Fruit fly (Drosophila melanogaster) whole organism, prepupa: ENCODE measurements around the gene CG10140.

Experiments used
- CG11294 ChIP-seq: fragments of 200-800 bp; sonication (Bioruptor generic); IDR thresholded peaks from 2 replicates; pipeline ENCODE4 v1.3.6; 2022; ENCODE audit warnings: missing biosample characterization, missing genetic modification characterization
- CG11902 ChIP-seq: fragments of 200-800 bp; sonication (Bioruptor generic); optimal IDR thresholded peaks from 3 replicates; lab custom pipeline; 2016; ENCODE audit warnings: missing biosample characterization, missing genetic modification characterization
- CG15336 ChIP-seq: fragments of 200-800 bp; sonication (Bioruptor generic); IDR thresholded peaks from 2 replicates; pipeline ENCODE4 v1.3.6; 2022; ENCODE audit warnings: missing biosample characterization, missing genetic modification characterization
- CG32006 ChIP-seq: fragments of 200-800 bp; sonication (Bioruptor generic); optimal IDR thresholded peaks from 3 replicates; lab custom pipeline; 2017; ENCODE audit warnings: missing biosample characterization, mild to moderate bottlenecking, missing genetic modification characterization
- CG34406 ChIP-seq: fragments of 200-800 bp; sonication (Bioruptor generic); optimal IDR thresholded peaks from 3 replicates; lab custom pipeline; 2016; ENCODE audit warnings: missing biosample characterization, missing genetic modification characterization
- CG6163 ChIP-seq: fragments of 200-800 bp; sonication (Bioruptor generic); IDR thresholded peaks from 3 replicates; pipeline ENCODE4 v1.3.6; 2022; ENCODE audit warnings: missing biosample characterization, missing genetic modification characterization
- CG6276 ChIP-seq: fragments of 200-800 bp; sonication (Bioruptor generic); optimal IDR thresholded peaks from 2 replicates; lab custom pipeline; 2017; ENCODE audit warnings: missing biosample characterization, mild to moderate bottlenecking, missing genetic modification characterization
- CG6792 ChIP-seq: fragments of 200-800 bp; sonication (Bioruptor generic); optimal IDR thresholded peaks from 3 replicates; lab custom pipeline; 2016; ENCODE audit warnings: missing biosample characterization, missing genetic modification characterization
- CG6808 ChIP-seq: fragments of 200-800 bp; sonication (Bioruptor generic); optimal IDR thresholded peaks from 3 replicates; lab custom pipeline; 2017; ENCODE audit warnings: missing biosample characterization, missing genetic modification characterization, mild to moderate bottlenecking, moderate library complexity, missing genetic modification reagents
- CG8119 ChIP-seq: fragments of 200-800 bp; sonication (Bioruptor generic); IDR thresholded peaks from 3 replicates; pipeline ENCODE4 v1.3.6; 2022; ENCODE audit warnings: missing biosample characterization, missing genetic modification characterization
- CG8319 ChIP-seq: fragments of 200-800 bp; sonication (Bioruptor generic); optimal IDR thresholded peaks from 3 replicates; lab custom pipeline; 2016; ENCODE audit warnings: missing biosample characterization, missing genetic modification characterization
- CG8632 ChIP-seq: fragments of 200-800 bp; sonication (Bioruptor generic); optimal IDR thresholded peaks from 3 replicates; lab custom pipeline; 2016; ENCODE audit warnings: missing biosample characterization, missing genetic modification characterization
- CG9139 ChIP-seq: fragments of 200-800 bp; sonication (Bioruptor generic); optimal IDR thresholded peaks from 3 replicates; lab custom pipeline; 2017; ENCODE audit warnings: missing biosample characterization, mild to moderate bottlenecking, missing genetic modification characterization
- Eip78C ChIP-seq: fragments of 200-800 bp; sonication (Bioruptor generic); peaks from one replicate; lab custom pipeline; 2016; ENCODE audit warnings: missing biosample characterization, missing genetic modification characterization
- Eip93F ChIP-seq: fragments of 200-800 bp; sonication (Bioruptor generic); optimal IDR thresholded peaks from 2 replicates; lab custom pipeline; 2016; ENCODE audit warnings: missing biosample characterization, mild to moderate bottlenecking, missing genetic modification characterization
- Ets21C ChIP-seq: fragments of 200-800 bp; sonication (Bioruptor generic); optimal IDR thresholded peaks from 3 replicates; lab custom pipeline; 2016; ENCODE audit warnings: missing biosample characterization, missing genetic modification characterization
- Gug ChIP-seq: fragments of 200-800 bp; sonication (Bioruptor generic); IDR thresholded peaks from 2 replicates; pipeline ENCODE4 v1.3.6; 2022; ENCODE audit warnings: missing biosample characterization, missing genetic modification characterization
- Hr38 ChIP-seq: sonication (Bioruptor generic); optimal IDR thresholded peaks from 2 replicates; lab custom pipeline; 2016; ENCODE audit warnings: missing biosample characterization, missing genetic modification characterization
- Hr39 ChIP-seq: fragments of 200-800 bp; sonication (Bioruptor generic); optimal IDR thresholded peaks from 2 replicates; lab custom pipeline; 2016; ENCODE audit warnings: missing biosample characterization, missing genetic modification characterization
- Hr4 ChIP-seq: fragments of 200-800 bp; sonication (Bioruptor generic); optimal IDR thresholded peaks from 3 replicates; lab custom pipeline; 2016; ENCODE audit warnings: missing biosample characterization, missing genetic modification characterization
- Met ChIP-seq: fragments of 200-800 bp; sonication (Bioruptor generic); optimal IDR thresholded peaks from 3 replicates; lab custom pipeline; 2016; ENCODE audit warnings: missing biosample characterization, missing genetic modification characterization
- OdsH ChIP-seq: fragments of 200-800 bp; sonication (Bioruptor generic); optimal IDR thresholded peaks from 3 replicates; lab custom pipeline; 2016; ENCODE audit warnings: missing biosample characterization, missing genetic modification characterization
- Smox ChIP-seq: fragments of 200-800 bp; sonication (Bioruptor generic); optimal IDR thresholded peaks from 3 replicates; lab custom pipeline; 2016; ENCODE audit warnings: missing biosample characterization, missing genetic modification characterization
- Sox102F ChIP-seq: fragments of 200-800 bp; sonication (Bioruptor generic); optimal IDR thresholded peaks from 2 replicates; lab custom pipeline; 2016; ENCODE audit warnings: missing biosample characterization, mild to moderate bottlenecking, missing genetic modification characterization
- Sox14 ChIP-seq: fragments of 200-800 bp; sonication (Bioruptor generic); optimal IDR thresholded peaks from 3 replicates; lab custom pipeline; 2016; ENCODE audit warnings: missing biosample characterization, missing genetic modification characterization
- Sox15 ChIP-seq: fragments of 200-800 bp; sonication (Bioruptor generic); optimal IDR thresholded peaks from 3 replicates; lab custom pipeline; 2016; ENCODE audit warnings: missing biosample characterization, missing genetic modification characterization
- achi ChIP-seq: fragments of 200-800 bp; sonication (Bioruptor generic); optimal IDR thresholded peaks from 3 replicates; lab custom pipeline; 2016; ENCODE audit warnings: missing biosample characterization, missing genetic modification characterization
- acj6 ChIP-seq: fragments of 200-800 bp; sonication (Bioruptor generic); optimal IDR thresholded peaks from 3 replicates; lab custom pipeline; 2016; ENCODE audit warnings: missing biosample characterization, missing genetic modification characterization
- cyc ChIP-seq: fragments of 200-800 bp; sonication (Bioruptor generic); optimal IDR thresholded peaks from 3 replicates; lab custom pipeline; 2016; ENCODE audit warnings: missing biosample characterization, missing genetic modification characterization
- dsx ChIP-seq: fragments of 200-800 bp; optimal IDR thresholded peaks from 3 replicates; lab custom pipeline; 2019; ENCODE audit warnings: missing biosample characterization, mild to moderate bottlenecking, missing genetic modification characterization, moderate library complexity; ENCODE audit not compliant: poor library complexity, severe bottlenecking
- eg ChIP-seq: fragments of 200-800 bp; sonication (Bioruptor generic); IDR thresholded peaks from 3 replicates; pipeline ENCODE4 v1.3.6; 2022; ENCODE audit warnings: missing biosample characterization, missing genetic modification characterization
- fd59A ChIP-seq: fragments of 200-800 bp; sonication (Bioruptor generic); optimal IDR thresholded peaks from 2 replicates; lab custom pipeline; 2017; ENCODE audit warnings: missing biosample characterization, mild to moderate bottlenecking, missing genetic modification characterization, missing genetic modification reagents
- fd85E ChIP-seq: fragments of 200-800 bp; sonication (Bioruptor generic); optimal IDR thresholded peaks from 3 replicates; lab custom pipeline; 2016; ENCODE audit warnings: missing biosample characterization, missing genetic modification characterization
- lz ChIP-seq: fragments of 200-800 bp; sonication (Bioruptor generic); optimal IDR thresholded peaks from 3 replicates; lab custom pipeline; 2016; ENCODE audit warnings: missing biosample characterization, missing genetic modification characterization
- net ChIP-seq: fragments of 200-800 bp; sonication (Bioruptor generic); optimal IDR thresholded peaks from 3 replicates; lab custom pipeline; 2016; ENCODE audit warnings: missing biosample characterization, missing genetic modification characterization
- pdm3 ChIP-seq: fragments of 200-800 bp; sonication (Bioruptor generic); optimal IDR thresholded peaks from 3 replicates; lab custom pipeline; 2016; ENCODE audit warnings: missing biosample characterization, missing genetic modification characterization
- salr ChIP-seq, 2 experiments: fragments of 200-800 bp; sonication (Bioruptor generic); optimal IDR thresholded peaks; 3 replicates each; lab custom pipeline; 2016 to 2018; ENCODE audit warnings: missing biosample characterization in 2 of 2, missing genetic modification characterization in 2 of 2, mild to moderate bottlenecking in 1 of 2
- svp ChIP-seq: fragments of 200-800 bp; sonication (Bioruptor generic); peaks from one replicate; lab custom pipeline; 2016; ENCODE audit warnings: missing biosample characterization, missing genetic modification characterization
- topi ChIP-seq: fragments of 200-800 bp; sonication (Bioruptor generic); optimal IDR thresholded peaks from 3 replicates; lab custom pipeline; 2016; ENCODE audit warnings: missing biosample characterization, missing genetic modification characterization
- vri ChIP-seq: fragments of 200-800 bp; sonication (Bioruptor generic); optimal IDR thresholded peaks from 3 replicates; lab custom pipeline; 2016; ENCODE audit warnings: missing biosample characterization, mild to moderate bottlenecking, missing genetic modification characterization

CG10140 gene

dm6 chr3L:13476070-13476469 is 35.8 kb upstream of the CG10140 start:
- peak; percentile 0 for TF ChIP-seq CG11902 (GFP tag; lab: Kevin White, UChicago)
- no peak for TF ChIP-seq OdsH
- peak; percentile 38; the same call in 2 of the 3 replicates for TF ChIP-seq eg (GFP tag; lab: Robert Waterston, UW)
- TF ChIP-seq lz = no peak
- 0 out of 3 replicates have a peak, but pooled peaks have one; percentile 11 for TF ChIP-seq CG8119
- TF ChIP-seq Smox (GFP tag; lab: Kevin White, UChicago) = no peak
- peak; percentile 27; the same call in 1 of the 2 replicates for TF ChIP-seq Gug (GFP tag; lab: Robert Waterston, UW)
- peak; percentile 59 for TF ChIP-seq CG15336 (GFP tag; lab: Robert Waterston, UW)
- peak; percentile 85 for TF ChIP-seq Eip78C (GFP tag; lab: Kevin White, UChicago)

dm6 chr3L:13474607-13475006 is 34.3 kb upstream of the CG10140 start, which contains the start of gene CG10089:
Gene CG10089, minus strand, starts transcription at chr3L:13474787.
- peak; percentile 31 for TF ChIP-seq Eip78C (GFP tag; lab: Kevin White, UChicago)
- TF ChIP-seq acj6 (GFP tag; lab: Kevin White, UChicago) = no peak
- no peak for TF ChIP-seq Ets21C
- TF ChIP-seq CG8319 (GFP tag; lab: Kevin White, UChicago) = no peak

- TF ChIP-seq achi (GFP tag; lab: Kevin White, UChicago) (no peak), fd85E (GFP tag; lab: Kevin White, UChicago) (no peak), dsx (GFP tag; lab: Kevin White, UChicago) (no peak), fd59A (GFP tag; lab: Kevin White, UChicago) (no peak), svp (GFP tag; lab: Kevin White, UChicago) (no peak), Eip78C (GFP tag; lab: Kevin White, UChicago) (no peak), CG9139 (GFP tag; lab: Kevin White, UChicago) (no peak), CG11294 (GFP tag; lab: Robert Waterston, UW) (no peak), CG6792 (GFP tag; lab: Kevin White, UChicago) (no peak), Sox14 (GFP tag; lab: Kevin White, UChicago) (no peak), Eip93F (GFP tag; lab: Kevin White, UChicago) (no peak), CG34406 (GFP tag; lab: Kevin White, UChicago) (no peak), CG32006 (GFP tag; lab: Kevin White, UChicago) (no peak), topi (GFP tag; lab: Kevin White, UChicago) (no peak), CG8632 (GFP tag; lab: Kevin White, UChicago) (no peak), eg (GFP tag; lab: Robert Waterston, UW) (no peak), CG6808 (no peak), CG6163 (GFP tag; lab: Robert Waterston, UW) (no peak), Sox15 (GFP tag; lab: Kevin White, UChicago) (no peak)
These were observed 16.9 kb upstream of the CG10140 start, which contains the start of gene CG10116 for dm6 chr3L:13457133-13457532. Gene CG10116, minus strand, starts transcription at chr3L:13457238.

- TF ChIP-seq vri (GFP tag; lab: Kevin White, UChicago) (peak; percentile 14), CG34406 (GFP tag; lab: Kevin White, UChicago) (no peak)
These were observed 14.5 kb upstream of the CG10140 start for dm6 chr3L:13454755-13455154.

dm6 chr3L:13452281-13452680 is 12.0 kb upstream of the CG10140 start:
- peak; percentile 20 for TF ChIP-seq Eip78C (GFP tag; lab: Kevin White, UChicago)
- TF ChIP-seq Hr39 (GFP tag; lab: Kevin White, UChicago) = peak; percentile 18
- peak; percentile 12; the same call in 1 of the 2 replicates for TF ChIP-seq CG11294 (GFP tag; lab: Robert Waterston, UW)
- peak; percentile 36 for TF ChIP-seq pdm3 (GFP tag; lab: Kevin White, UChicago)
- TF ChIP-seq CG6276 (GFP tag; lab: Kevin White, UChicago) = peak; percentile 57
- no peak for TF ChIP-seq Sox102F (GFP tag; lab: Kevin White, UChicago)
- TF ChIP-seq CG9139 (GFP tag; lab: Kevin White, UChicago) = no peak
- peak; percentile 17 for TF ChIP-seq net (GFP tag; lab: Kevin White, UChicago)
- peak; percentile 70 for TF ChIP-seq CG32006 (GFP tag; lab: Kevin White, UChicago)
- TF ChIP-seq Hr4 (GFP tag; lab: Kevin White, UChicago) = peak; percentile 61
- TF ChIP-seq CG15336 (GFP tag; lab: Robert Waterston, UW) = peak; percentile 49; the same call in 1 of the 2 replicates
- peak; percentile 69 for TF ChIP-seq eg (GFP tag; lab: Robert Waterston, UW)
- peak; percentile 31 for TF ChIP-seq OdsH
- TF ChIP-seq cyc = no peak
- TF ChIP-seq Hr38 = no peak
- 0 out of 3 replicates have a peak, but pooled peaks have one; percentile 30 for TF ChIP-seq CG8119
- peak in 1 of 2 experiments; percentile 24 for TF ChIP-seq salr (GFP tag; optimal IDR thresholded peaks at IDR 0.05; lab: Kevin White, UChicago)
- TF ChIP-seq Met (GFP tag; lab: Kevin White, UChicago) = no peak
- 0 out of 3 replicates have a peak, but pooled peaks have one; percentile 19 for TF ChIP-seq CG6163 (GFP tag; lab: Robert Waterston, UW)
- no peak for TF ChIP-seq CG34406 (GFP tag; lab: Kevin White, UChicago)
- no peak for TF ChIP-seq svp (GFP tag; lab: Kevin White, UChicago)
